Fruit fly (Drosophila melanogaster) whole organism, prepupa: ENCODE measurements around the gene CG33233.

Source experiments
- Blimp-1 ChIP-seq: fragments of 200-800 bp; sonication (Bioruptor generic); optimal IDR thresholded peaks from 3 replicates; lab custom pipeline; 2017; ENCODE audit warnings: missing biosample characterization, missing genetic modification characterization, mild to moderate bottlenecking, moderate library complexity, missing genetic modification reagents
- CG10669 ChIP-seq: fragments of 200-800 bp; sonication (Bioruptor generic); optimal IDR thresholded peaks from 3 replicates; lab custom pipeline; 2018; ENCODE audit warnings: missing biosample characterization, mild to moderate bottlenecking, missing genetic modification characterization, moderate library complexity
- CG11762 ChIP-seq: fragments of 200-800 bp; sonication (Bioruptor generic); optimal IDR thresholded peaks from 3 replicates; lab custom pipeline; 2016; ENCODE audit warnings: missing biosample characterization, missing genetic modification characterization; ENCODE audit not compliant: insufficient read depth
- CG16779 ChIP-seq: fragments of 200-800 bp; sonication (Bioruptor generic); optimal IDR thresholded peaks from 3 replicates; lab custom pipeline; 2017; ENCODE audit warnings: missing biosample characterization, mild to moderate bottlenecking, missing genetic modification characterization
- CG32006 ChIP-seq: fragments of 200-800 bp; sonication (Bioruptor generic); optimal IDR thresholded peaks from 3 replicates; lab custom pipeline; 2017; ENCODE audit warnings: missing biosample characterization, mild to moderate bottlenecking, missing genetic modification characterization
- CG6163 ChIP-seq: fragments of 200-800 bp; sonication (Bioruptor generic); IDR thresholded peaks from 3 replicates; pipeline ENCODE4 v1.3.6; 2022; ENCODE audit warnings: missing biosample characterization, missing genetic modification characterization
- Eip75B ChIP-seq: fragments of 200-800 bp; sonication (Bioruptor generic); optimal IDR thresholded peaks from 3 replicates; lab custom pipeline; 2016; ENCODE audit warnings: missing biosample characterization, missing genetic modification characterization
- Met ChIP-seq: fragments of 200-800 bp; sonication (Bioruptor generic); optimal IDR thresholded peaks from 3 replicates; lab custom pipeline; 2016; ENCODE audit warnings: missing biosample characterization, missing genetic modification characterization
- OdsH ChIP-seq: fragments of 200-800 bp; sonication (Bioruptor generic); optimal IDR thresholded peaks from 3 replicates; lab custom pipeline; 2016; ENCODE audit warnings: missing biosample characterization, missing genetic modification characterization
- Sox102F ChIP-seq: fragments of 200-800 bp; sonication (Bioruptor generic); optimal IDR thresholded peaks from 2 replicates; lab custom pipeline; 2016; ENCODE audit warnings: missing biosample characterization, mild to moderate bottlenecking, missing genetic modification characterization
- ss ChIP-seq, 2 experiments: fragments of 200-800 bp; sonication (Bioruptor generic); optimal IDR thresholded peaks; 2 replicates in 1 of 2; 3 replicates in 1 of 2; lab custom pipeline; 2017 to 2018; ENCODE audit warnings: mild to moderate bottlenecking in 2 of 2, missing biosample characterization in 2 of 2, missing genetic modification characterization in 2 of 2, moderate library complexity in 1 of 2

- TF ChIP-seq Blimp-1 (no peak), CG11762 (GFP tag; lab: Kevin White, UChicago) (no peak), CG32006 (GFP tag; lab: Kevin White, UChicago) (no peak), CG10669 (GFP tag; lab: Kevin White, UChicago) (no peak), ss (GFP tag; optimal IDR thresholded peaks at IDR 0.05; lab: Kevin White, UChicago) (no peak), Sox102F (no peak), CG16779 (no peak), CG6163 (no peak), Met (GFP tag; lab: Kevin White, UChicago) (no peak), Eip75B (GFP tag; lab: Kevin White, UChicago) (no peak), OdsH (GFP tag; lab: Kevin White, UChicago) (no peak)
Measured at dm6 chr3L:2702474-2702873, 43.0 kb downstream of the CG33233 start.
